Worm (Caenorhabditis elegans): ENCODE results near the gene trr-1.

trr-1 gene

DNA sequence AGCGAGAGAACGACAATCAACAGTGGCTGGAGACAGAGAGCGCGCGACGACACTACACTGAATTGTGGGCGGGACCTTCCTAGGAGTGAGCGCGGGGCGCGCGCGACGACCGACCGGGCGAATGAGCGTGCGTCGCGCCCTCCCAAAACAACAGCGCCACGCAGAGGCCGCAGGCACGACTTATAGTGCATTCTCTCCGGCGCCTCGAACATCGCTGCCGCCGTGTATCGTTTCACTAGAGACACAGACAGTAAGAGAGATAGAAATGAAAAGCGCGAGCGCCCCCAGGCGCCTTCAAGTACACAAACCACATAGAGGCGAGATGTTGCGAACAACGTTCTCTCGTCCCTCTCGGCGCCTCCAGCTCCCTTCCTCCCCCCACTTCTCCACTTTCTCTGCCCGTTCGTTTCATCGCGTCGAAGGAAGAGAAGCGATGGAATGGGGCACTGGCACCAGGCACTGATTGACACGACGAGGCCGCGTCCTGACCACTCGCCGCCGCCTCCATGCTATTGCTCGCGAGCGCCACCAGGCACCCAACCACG is 55.8 kb downstream of the trr-1 start (continued):
- no peak for TF ChIP-seq F44E2.7 (GFP tag; IDR thresholded peaks at IDR 0.05)
- peak in 1 of 2 experiments; percentile 70 for TF ChIP-seq unc-62 (GFP tag; optimal IDR thresholded peaks at IDR 0.05 in 1 of 2)
- TF ChIP-seq unc-62 (tag; optimal IDR thresholded peaks at IDR 0.05), result no peak
- no peak for TF ChIP-seq nhr-237 (tag; optimal IDR thresholded peaks at IDR 0.05)
- TF ChIP-seq daf-19 (GFP tag; conservative IDR thresholded peaks at IDR 0.05), result no peak
- TF ChIP-seq nhr-76 (tag; optimal IDR thresholded peaks at IDR 0.05), result no peak
- TF ChIP-seq jun-1 (tag; optimal IDR thresholded peaks at IDR 0.05), result peak; percentile 44
- TF ChIP-seq nhr-25 (tag; optimal IDR thresholded peaks at IDR 0.05; ENCODE audit: borderline replicate concordance, insufficient read depth), result peak; percentile 71
- TF ChIP-seq fkh-10 (GFP tag; optimal IDR thresholded peaks at IDR 0.05), result peak; percentile 21
- no peak for TF ChIP-seq ceh-82 (tag; optimal IDR thresholded peaks at IDR 0.05)
- TF ChIP-seq Y48G9A.11 (GFP tag; IDR thresholded peaks at IDR 0.05), result no peak
- no peak; the same call in 1 of the 2 replicates for TF ChIP-seq lin-1 (GFP tag; IDR thresholded peaks at IDR 0.05)
- no peak for TF ChIP-seq F26F4.8 (GFP tag; conservative IDR thresholded peaks at IDR 0.05)
- TF ChIP-seq zip-11 (GFP tag; IDR thresholded peaks at IDR 0.05), result no peak
- peak; percentile 53 for TF ChIP-seq lin-13 (GFP tag; optimal IDR thresholded peaks at IDR 0.05)
- TF ChIP-seq R02D3.7 (tag; optimal IDR thresholded peaks at IDR 0.05), result no peak
- no peak for TF ChIP-seq daf-8 (GFP tag; IDR thresholded peaks at IDR 0.05)
- peak; percentile 94 for TF ChIP-seq hmg-1.1 (GFP tag; IDR thresholded peaks at IDR 0.05)
- TF ChIP-seq daf-12 (tag; optimal IDR thresholded peaks at IDR 0.05), result no peak
- TF ChIP-seq zfp-2 (tag; optimal IDR thresholded peaks at IDR 0.05), result peak; percentile 40
- no peak for TF ChIP-seq zag-1 (tag; optimal IDR thresholded peaks at IDR 0.05)
- peak; percentile 86 for TF ChIP-seq tra-1 (GFP tag; IDR thresholded peaks at IDR 0.05)
- peak; percentile 56 for TF ChIP-seq mes-2 (tag; optimal IDR thresholded peaks at IDR 0.05; ENCODE audit: poor library complexity, severe bottlenecking)
- no peak for TF ChIP-seq zfp-3 (GFP tag; conservative IDR thresholded peaks at IDR 0.05)
- TF ChIP-seq nhr-48 (tag; optimal IDR thresholded peaks at IDR 0.05), result peak; percentile 90
- peak; percentile 16 for TF ChIP-seq nhr-6 (tag; optimal IDR thresholded peaks at IDR 0.05)
- no peak for TF ChIP-seq cey-2 (tag; optimal IDR thresholded peaks at IDR 0.05; ENCODE audit: borderline replicate concordance, insufficient read depth)
- TF ChIP-seq hlh-30 (tag; optimal IDR thresholded peaks at IDR 0.05; ENCODE audit: insufficient read depth), result peak; percentile 88
- peak; percentile 99 for TF ChIP-seq set-16 (GFP tag; IDR thresholded peaks at IDR 0.05)
- TF ChIP-seq mep-1 (tag; optimal IDR thresholded peaks at IDR 0.05), result peak; percentile 95
- TF ChIP-seq sdz-12 (GFP tag; optimal IDR thresholded peaks at IDR 0.05), result no peak
- no peak for TF ChIP-seq zip-2 (tag; optimal IDR thresholded peaks at IDR 0.05)
- TF ChIP-seq lin-38 (GFP tag; IDR thresholded peaks at IDR 0.05), result peak; percentile 73
- peak; percentile 41 for TF ChIP-seq nhr-102 (tag; optimal IDR thresholded peaks at IDR 0.05)

DNA sequence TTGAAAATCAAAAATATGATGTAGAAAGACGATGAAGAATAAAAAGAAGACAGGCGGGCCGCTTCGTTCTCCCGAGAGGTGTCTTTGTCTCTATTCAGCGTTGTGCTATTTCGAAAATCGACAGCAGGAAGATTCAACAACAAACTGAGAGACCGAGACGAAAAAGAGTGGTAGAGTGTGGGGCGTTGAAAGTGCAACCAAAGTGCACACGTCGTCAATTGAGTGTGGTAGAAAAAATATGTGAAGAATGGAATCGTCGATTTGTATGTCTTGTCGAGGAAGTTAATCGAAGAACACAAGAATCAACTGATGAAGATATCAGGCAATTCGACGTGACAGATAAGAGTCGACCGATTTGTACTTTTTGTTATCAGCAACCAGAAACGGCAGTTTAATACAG is 56.6 kb downstream of the trr-1 start:
- no peak for TF ChIP-seq snpc-1.2 (GFP tag; IDR thresholded peaks at IDR 0.05)
- TF ChIP-seq lin-13 (GFP tag; optimal IDR thresholded peaks at IDR 0.05), result no peak
- TF ChIP-seq lin-38 (GFP tag; IDR thresholded peaks at IDR 0.05), result peak; percentile 23; the same call in 1 of the 2 replicates
- no peak for TF ChIP-seq madf-5 (GFP tag; IDR thresholded peaks at IDR 0.05)
- no peak for TF ChIP-seq aly-2 (tag; optimal IDR thresholded peaks at IDR 0.05)
- no peak for TF ChIP-seq gei-8 (GFP tag; optimal IDR thresholded peaks at IDR 0.05)
- TF ChIP-seq zip-2 (tag; optimal IDR thresholded peaks at IDR 0.05), result no peak
- peak in 1 of 2 experiments; percentile 73 for TF ChIP-seq mdl-1 (tag; optimal IDR thresholded peaks at IDR 0.05)
- TF ChIP-seq dve-1 (tag; optimal IDR thresholded peaks at IDR 0.05; ENCODE audit: insufficient read depth), result peak; percentile 68
- no peak for TF ChIP-seq daf-8 (GFP tag; IDR thresholded peaks at IDR 0.05)
- TF ChIP-seq attf-4 (tag; optimal IDR thresholded peaks at IDR 0.05), result no peak
- TF ChIP-seq zfp-3 (GFP tag; conservative IDR thresholded peaks at IDR 0.05), result no peak
- TF ChIP-seq saeg-2 (GFP tag; IDR thresholded peaks at IDR 0.05), result no peak
- TF ChIP-seq zip-11 (GFP tag; IDR thresholded peaks at IDR 0.05), result no peak
- no peak for TF ChIP-seq Y48G9A.11 (GFP tag; IDR thresholded peaks at IDR 0.05)
- TF ChIP-seq nhr-28 (tag; optimal IDR thresholded peaks at IDR 0.05), result peak; percentile 94
- peak; percentile 29 for TF ChIP-seq dpl-1 (GFP tag; optimal IDR thresholded peaks at IDR 0.05)
- peak; percentile 20 for TF ChIP-seq jun-1 (tag; optimal IDR thresholded peaks at IDR 0.05)
- no peak for TF ChIP-seq egl-27 (tag; optimal IDR thresholded peaks at IDR 0.05)
- TF ChIP-seq ztf-7 (tag; optimal IDR thresholded peaks at IDR 0.05), result no peak
- TF ChIP-seq Y75B8A.6 (GFP tag; IDR thresholded peaks at IDR 0.05), result no peak
- no peak for TF ChIP-seq lir-3 (tag; optimal IDR thresholded peaks at IDR 0.05)
- TF ChIP-seq lin-15B (tag; optimal IDR thresholded peaks at IDR 0.05), result no peak
- TF ChIP-seq nhr-237 (tag; optimal IDR thresholded peaks at IDR 0.05), result no peak
- TF ChIP-seq nhr-76 (tag; optimal IDR thresholded peaks at IDR 0.05), result no peak
- TF ChIP-seq ceh-20 (GFP tag; IDR thresholded peaks at IDR 0.05), result no peak

Data from whole organism, L4 larva.